Worm (Caenorhabditis elegans) whole organism, L4 larva: ENCODE results near the gene cka-2.

ENCODE experiments used
- ZK546.5 ChIP-seq, 2 experiments: sonication (generic microtip); optimal IDR thresholded peaks; 2 replicates each; lab custom pipeline; 2017; ENCODE audit warnings: missing biosample characterization in 2 of 2, missing genetic modification characterization in 2 of 2
- aly-2 ChIP-seq: sonication (generic microtip); optimal IDR thresholded peaks from 2 replicates; lab custom pipeline; 2018; ENCODE audit warnings: missing biosample characterization, missing genetic modification characterization
- ama-1 ChIP-seq: fragments of 150-350 bp; optimal IDR thresholded peaks from 2 replicates; lab custom pipeline; 2014; ENCODE audit warnings: inconsistent platforms, mixed read lengths
- dmd-9 ChIP-seq: fragments of 200-800 bp; sonication (Bioruptor generic); IDR thresholded peaks from 2 replicates; pipeline ENCODE4 v1.3.6; 2022; ENCODE audit warnings: missing genetic modification reagents, missing genetic modification characterization, missing compliant biosample characterization
- lin-15B ChIP-seq: fragments of 150-350 bp; sonication (generic microtip); optimal IDR thresholded peaks from 3 replicates; lab custom pipeline; 2014; ENCODE audit warnings: missing biosample characterization, missing genetic modification characterization
- lsy-2 ChIP-seq, 2 experiments: fragments of 150-350 bp in 1 of 2; sonication (generic microtip) in 1 of 2; optimal IDR thresholded peaks; 2 replicates each; lab custom pipeline; 2014 to 2017; ENCODE audit warnings: missing biosample characterization in 2 of 2, missing genetic modification characterization in 2 of 2
- nhr-237 ChIP-seq: sonication (generic microtip); optimal IDR thresholded peaks from 2 replicates; lab custom pipeline; 2017; ENCODE audit warnings: missing biosample characterization, missing genetic modification characterization
- pqm-1 ChIP-seq: sonication (generic microtip); optimal IDR thresholded peaks from 2 replicates; lab custom pipeline; 2017; ENCODE audit warnings: missing biosample characterization, missing genetic modification characterization
- snpc-1.2 ChIP-seq: fragments of 200-800 bp; sonication (Bioruptor generic); IDR thresholded peaks from 2 replicates; pipeline ENCODE4 v1.3.6; 2022; ENCODE audit warnings: missing genetic modification reagents, missing genetic modification characterization, missing compliant biosample characterization
- snpc-4 ChIP-seq: fragments of 150-350 bp; optimal IDR thresholded peaks from 2 replicates; lab custom pipeline; 2014; ENCODE audit warnings: missing biosample characterization, missing genetic modification characterization
- tra-1 ChIP-seq: fragments of 200-800 bp; sonication (Bioruptor generic); IDR thresholded peaks from 2 replicates; pipeline ENCODE4 v1.3.6; 2022; ENCODE audit warnings: missing genetic modification reagents, missing genetic modification characterization, missing compliant biosample characterization

DNA sequence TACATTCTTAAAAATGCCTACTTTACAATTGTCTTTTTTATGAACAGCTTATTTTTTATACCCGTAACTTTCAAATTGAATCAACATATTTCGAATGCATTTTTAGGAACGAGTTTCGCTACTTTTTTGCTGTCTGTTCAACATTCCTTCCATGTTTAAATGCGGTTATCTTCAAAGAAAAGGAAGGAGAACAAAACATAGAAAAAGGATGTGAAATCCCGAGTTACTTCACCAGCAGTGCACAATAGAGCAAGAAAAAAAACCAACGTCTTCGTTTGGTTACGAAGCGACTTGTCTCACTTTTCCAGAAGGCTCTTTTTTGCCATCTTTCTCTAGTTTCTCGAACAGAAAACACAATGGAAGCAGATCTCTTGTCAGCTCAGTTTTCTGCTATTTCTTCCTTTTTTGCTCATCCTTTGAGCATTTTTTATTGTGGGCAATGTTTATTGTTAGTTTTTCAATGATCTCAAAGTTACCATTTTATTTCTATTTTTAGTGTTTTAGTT, at the start of gene cka-2:
- TF ChIP-seq nhr-237 (tag; lab: Kevin White, UChicago) (no peak), snpc-1.2 (GFP tag; lab: Robert Waterston, UW) (no peak), dmd-9 (no peak), snpc-4 (no peak), ZK546.5 (tag; optimal IDR thresholded peaks at IDR 0.05; lab: Kevin White, UChicago) (no peak), lsy-2 (tag; optimal IDR thresholded peaks at IDR 0.05; lab: Kevin White, UChicago) (peak in 1 of 2 experiments; percentile 19), tra-1 (GFP tag; lab: Robert Waterston, UW) (no peak), pqm-1 (tag; lab: Kevin White, UChicago) (no peak), aly-2 (tag; lab: Kevin White, UChicago) (no peak), ama-1 (lab: Kevin White, UChicago) (no peak), lin-15B (tag; lab: Kevin White, UChicago) (no peak)
